Worm (Caenorhabditis elegans): ENCODE data around the gene fbxa-26.

DNA sequence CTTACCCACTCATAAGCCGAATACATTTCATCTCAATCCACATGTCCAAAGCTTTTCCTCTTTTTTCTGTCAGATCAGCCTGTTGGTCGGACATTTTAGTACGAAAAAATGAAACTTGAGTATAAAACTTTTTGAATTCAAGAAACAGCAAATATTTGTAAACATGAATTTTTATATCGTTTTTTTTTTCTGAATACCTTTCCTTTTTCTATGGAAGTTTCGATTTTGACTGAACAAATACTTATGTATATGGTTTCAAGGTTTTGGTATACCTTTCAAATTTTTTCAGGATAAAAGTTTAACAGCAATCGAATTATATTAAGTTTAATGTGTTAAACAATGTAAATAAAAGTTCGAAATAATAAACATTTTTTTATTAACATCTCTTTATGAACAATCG, 2.1 kb downstream of the fbxa-26 start, which contains the start of gene fbxa-5:
- TF ChIP-seq tbx-37 (GFP tag; conservative IDR thresholded peaks at IDR 0.05) (no peak), ceh-36 (tag; optimal IDR thresholded peaks at IDR 0.05) (no peak), ama-1 (optimal IDR thresholded peaks at IDR 0.05) (no peak), tra-4 (tag; optimal IDR thresholded peaks at IDR 0.05) (no peak), scrt-1 (GFP tag; IDR thresholded peaks at IDR 0.05) (no peak), ceh-13 (GFP tag; optimal IDR thresholded peaks at IDR 0.05) (no peak), flt-1 (GFP tag; IDR thresholded peaks at IDR 0.05) (no peak), hnd-1 (tag; optimal IDR thresholded peaks at IDR 0.05) (no peak), ets-7 (tag; optimal IDR thresholded peaks at IDR 0.05) (no peak), hmg-4 (GFP tag; optimal IDR thresholded peaks at IDR 0.05) (no peak), B0310.2 (tag; optimal IDR thresholded peaks at IDR 0.05) (no peak), tbx-11 (GFP tag; IDR thresholded peaks at IDR 0.05) (no peak), hmbx-1 (tag; optimal IDR thresholded peaks at IDR 0.05) (no peak)
